Worm (Caenorhabditis elegans): ENCODE results near the gene gphr-1.

gphr-1 gene

DNA sequence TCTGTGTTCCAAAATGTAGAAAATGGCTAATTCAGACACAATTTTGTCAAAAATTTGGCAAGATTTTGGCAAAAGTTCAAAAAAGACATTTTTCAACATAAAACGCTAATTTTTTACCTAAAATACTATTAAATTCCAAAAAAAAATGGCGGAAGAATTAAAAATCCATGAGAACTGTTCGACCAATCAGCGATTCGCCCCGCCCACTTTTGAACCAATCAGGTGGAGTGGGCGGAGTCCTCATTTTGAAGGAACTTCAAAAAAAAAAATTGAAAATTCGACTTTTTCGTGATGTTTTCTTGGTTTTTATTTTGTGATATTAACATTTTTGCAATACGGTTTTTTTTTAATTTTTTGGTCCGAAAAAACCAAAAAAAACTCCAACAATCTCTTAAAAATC lies 9.1 kb downstream of the gphr-1 start:
- TF ChIP-seq K11D2.4 (GFP tag; IDR thresholded peaks at IDR 0.05) (no peak), nfyb-1 (GFP tag; IDR thresholded peaks at IDR 0.05) (no peak), ekl-4 (GFP tag; IDR thresholded peaks at IDR 0.05) (no peak), lin-35 (GFP tag; optimal IDR thresholded peaks at IDR 0.05) (no peak), B0035.1 (tag; optimal IDR thresholded peaks at IDR 0.05) (no peak), somi-1 (GFP tag; optimal IDR thresholded peaks at IDR 0.05) (no peak), B0261.1 (tag; optimal IDR thresholded peaks at IDR 0.05) (no peak), efl-1 (GFP tag; optimal IDR thresholded peaks at IDR 0.05) (no peak), tlf-1 (GFP tag; optimal IDR thresholded peaks at IDR 0.05) (no peak), tbp1 (GFP tag; optimal IDR thresholded peaks at IDR 0.05) (no peak), ztf-22 (GFP tag; optimal IDR thresholded peaks at IDR 0.05) (no peak), F55B11.4 (tag; optimal IDR thresholded peaks at IDR 0.05; ENCODE audit: borderline replicate concordance, insufficient read depth) (no peak), Y95B8A.8 (GFP tag; IDR thresholded peaks at IDR 0.05) (no peak), die-1 (tag; optimal IDR thresholded peaks at IDR 0.05) (no peak), rpc-1 (optimal IDR thresholded peaks at IDR 0.05) (no peak), rpc-1 (tag; optimal IDR thresholded peaks at IDR 0.05) (no peak), Y53G8AR.9 (GFP tag; conservative IDR thresholded peaks at IDR 0.05) (no peak), madf-10 (tag; optimal IDR thresholded peaks at IDR 0.05) (no peak), ccch-3 (GFP tag; optimal IDR thresholded peaks at IDR 0.05) (no peak)

DNA sequence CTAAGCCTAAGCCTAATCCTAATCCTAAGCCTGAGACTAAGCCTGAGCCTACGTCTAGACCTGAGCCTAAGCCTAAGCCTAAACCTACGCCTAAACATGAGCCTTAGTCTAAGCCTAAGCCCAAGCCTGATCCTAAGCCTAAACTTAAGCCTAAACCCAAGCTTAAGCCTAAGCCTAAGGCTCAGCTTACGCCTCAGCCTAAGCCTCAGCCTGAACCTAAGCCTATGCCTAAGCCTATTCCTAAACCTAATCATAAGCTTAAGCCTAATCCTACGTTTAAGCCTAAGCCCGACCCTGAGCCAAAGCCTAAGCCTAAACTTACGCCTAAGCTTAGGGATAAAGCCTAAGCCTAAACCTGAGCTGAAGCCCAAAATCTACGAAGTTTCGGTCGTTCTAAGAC lies 11.3 kb downstream of the gphr-1 start:
- TF ChIP-seq B0019.2 (GFP tag; conservative IDR thresholded peaks at IDR 0.05) (no peak), F10E7.11 (tag; optimal IDR thresholded peaks at IDR 0.05) (no peak), attf-6 (GFP tag; IDR thresholded peaks at IDR 0.05) (no peak), mcd-1 (GFP tag; IDR thresholded peaks at IDR 0.05) (no peak), snpc-1.1 (tag; optimal IDR thresholded peaks at IDR 0.05; ENCODE audit: insufficient read depth) (no peak), somi-1 (GFP tag; optimal IDR thresholded peaks at IDR 0.05) (no peak), hlh-26 (GFP tag; conservative IDR thresholded peaks at IDR 0.05) (no peak)

DNA sequence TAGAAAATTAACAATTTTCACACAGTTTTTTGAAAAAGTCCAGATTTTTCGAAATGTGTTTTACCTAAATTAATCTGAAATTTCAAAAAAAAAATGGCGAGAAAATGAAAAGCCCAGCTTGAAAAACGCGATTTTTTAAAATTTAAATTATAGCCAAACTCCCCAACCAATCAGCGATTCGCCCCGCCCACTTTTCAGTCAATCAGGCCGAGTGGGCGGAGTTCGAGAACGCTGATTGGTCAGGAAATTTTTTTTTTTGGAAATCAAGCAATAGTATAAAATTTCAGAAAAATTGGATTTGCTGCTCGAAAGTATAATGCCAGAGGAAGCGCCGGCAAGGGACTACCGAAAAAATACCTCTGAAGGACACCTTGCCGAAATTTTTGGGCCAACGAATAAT lies 12.7 kb downstream of the gphr-1 start:
- TF ChIP-seq nfyb-1 (GFP tag; IDR thresholded peaks at IDR 0.05) = peak; percentile 69; the same call in 1 of the 2 replicates
- no peak for TF ChIP-seq lir-1 (GFP tag; conservative IDR thresholded peaks at IDR 0.05)

DNA sequence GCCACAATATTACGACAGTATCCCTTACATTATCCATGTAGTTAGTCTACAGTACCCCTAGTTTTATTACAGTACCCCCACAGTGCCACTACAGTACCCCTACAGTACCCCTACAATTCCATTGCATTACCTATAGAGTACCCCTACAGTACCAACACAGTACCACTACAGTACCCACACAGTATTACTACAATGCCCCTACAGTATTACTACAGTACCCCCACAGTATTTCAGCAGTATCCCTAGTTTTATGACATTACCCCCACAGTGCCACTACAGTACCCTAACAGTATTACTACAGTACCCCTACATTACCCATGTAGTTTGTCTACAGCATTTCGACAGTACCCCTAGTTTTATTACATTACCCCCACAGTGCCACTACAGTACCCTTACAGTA lies 14.6 kb downstream of the gphr-1 start:
- TF ChIP-seq C06A6.2 (GFP tag; conservative IDR thresholded peaks at IDR 0.05) (no peak), akir-1 (GFP tag; optimal IDR thresholded peaks at IDR 0.05) (no peak), hlh-12 (tag; optimal IDR thresholded peaks at IDR 0.05) (no peak), K11D2.4 (GFP tag; IDR thresholded peaks at IDR 0.05) (no peak), tbx-9 (tag; optimal IDR thresholded peaks at IDR 0.05; ENCODE audit: borderline replicate concordance) (no peak), egl-18 (GFP tag; IDR thresholded peaks at IDR 0.05) (no peak), B0336.3 (GFP tag; IDR thresholded peaks at IDR 0.05) (no peak), mcd-1 (GFP tag; IDR thresholded peaks at IDR 0.05) (no peak), hmg-1.2 (GFP tag; IDR thresholded peaks at IDR 0.05) (no peak), lir-1 (GFP tag; conservative IDR thresholded peaks at IDR 0.05) (no peak), bed-2 (GFP tag; IDR thresholded peaks at IDR 0.05) (no peak), mes-4 (tag; optimal IDR thresholded peaks at IDR 0.05) (no peak), ceh-27 (GFP tag; optimal IDR thresholded peaks at IDR 0.05) (no peak), ets-4 (GFP tag; optimal IDR thresholded peaks at IDR 0.05) (no peak)

All from whole organism, young adult.